Worm (Caenorhabditis elegans) whole organism, early embryonic: ENCODE measurements around the gene T23F11.4.

Experiments
- B0310.2 ChIP-seq: sonication (generic microtip); optimal IDR thresholded peaks from 2 replicates; lab custom pipeline; 2016; ENCODE audit warnings: mild to moderate bottlenecking, missing genetic modification characterization, missing compliant biosample characterization
- F13C5.2 ChIP-seq: sonication (generic microtip); optimal IDR thresholded peaks from 2 replicates; lab custom pipeline; 2017; ENCODE audit warnings: mild to moderate bottlenecking, missing genetic modification characterization, inconsistent platforms, missing compliant biosample characterization
- aly-1 ChIP-seq: sonication (generic microtip); optimal IDR thresholded peaks from 2 replicates; lab custom pipeline; 2016; ENCODE audit warnings: missing genetic modification characterization, missing compliant biosample characterization
- ama-1 ChIP-seq: fragments of 150-350 bp; optimal IDR thresholded peaks from 2 replicates; lab custom pipeline; 2014
- ceh-36 ChIP-seq: sonication (generic microtip); optimal IDR thresholded peaks from 2 replicates; lab custom pipeline; 2016; ENCODE audit warnings: missing genetic modification characterization, inconsistent platforms, missing compliant biosample characterization
- ets-7 ChIP-seq: sonication (generic microtip); optimal IDR thresholded peaks from 2 replicates; lab custom pipeline; 2016; ENCODE audit warnings: missing genotype, missing genetic modification characterization, missing compliant biosample characterization
- hmg-4 ChIP-seq: fragments of 200-800 bp; sonication (Bioruptor generic); optimal IDR thresholded peaks from 2 replicates; lab custom pipeline; 2018; ENCODE audit warnings: mild to moderate bottlenecking, missing genetic modification characterization, missing compliant biosample characterization
- hnd-1 ChIP-seq: sonication (generic microtip); optimal IDR thresholded peaks from 2 replicates; lab custom pipeline; 2016; ENCODE audit warnings: missing genetic modification characterization, missing compliant biosample characterization
- pes-1 ChIP-seq: fragments of 200-800 bp; sonication (Bioruptor generic); IDR thresholded peaks from 2 replicates; pipeline ENCODE4 v1.3.6; 2022; ENCODE audit warnings: missing genetic modification reagents, missing genetic modification characterization, missing compliant biosample characterization
- scrt-1 ChIP-seq: fragments of 200-800 bp; sonication (Bioruptor generic); IDR thresholded peaks from 2 replicates; pipeline ENCODE4 v1.3.6; 2022; ENCODE audit warnings: missing genetic modification characterization, missing compliant biosample characterization
- sea-1 ChIP-seq: fragments of 200-800 bp; sonication (Bioruptor generic); conservative IDR thresholded peaks from 2 replicates; pipeline ENCODE4 v1.3.6; 2022; ENCODE audit warnings: missing genetic modification characterization, missing compliant biosample characterization
- tbx-11 ChIP-seq: fragments of 200-800 bp; sonication (Bioruptor generic); IDR thresholded peaks from 2 replicates; pipeline ENCODE4 v1.3.6; 2022; ENCODE audit warnings: missing genetic modification characterization, missing compliant biosample characterization
- tra-4 ChIP-seq: sonication (generic microtip); optimal IDR thresholded peaks from 2 replicates; lab custom pipeline; 2017; ENCODE audit warnings: missing genetic modification characterization, missing compliant biosample characterization

- TF ChIP-seq ama-1 (lab: Kevin White, UChicago) (no peak), hnd-1 (tag; lab: Kevin White, UChicago) (no peak), sea-1 (GFP tag; lab: Robert Waterston, UW) (no peak), aly-1 (no peak), tbx-11 (GFP tag; lab: Robert Waterston, UW) (no peak), ceh-36 (tag; lab: Kevin White, UChicago) (no peak), scrt-1 (no peak), B0310.2 (no peak), tra-4 (no peak), ets-7 (tag; lab: Kevin White, UChicago) (no peak), hmg-4 (GFP tag; lab: Kevin White, UChicago) (no peak), F13C5.2 (tag; lab: Kevin White, UChicago) (no peak), pes-1 (no peak)
Observed at ce11 chrIII:4665272-4665671, at the start of gene T23F11.4.
